Worm (Caenorhabditis elegans): ENCODE measurements around the gene F58A4.6.

The F58A4.6 gene

DNA sequence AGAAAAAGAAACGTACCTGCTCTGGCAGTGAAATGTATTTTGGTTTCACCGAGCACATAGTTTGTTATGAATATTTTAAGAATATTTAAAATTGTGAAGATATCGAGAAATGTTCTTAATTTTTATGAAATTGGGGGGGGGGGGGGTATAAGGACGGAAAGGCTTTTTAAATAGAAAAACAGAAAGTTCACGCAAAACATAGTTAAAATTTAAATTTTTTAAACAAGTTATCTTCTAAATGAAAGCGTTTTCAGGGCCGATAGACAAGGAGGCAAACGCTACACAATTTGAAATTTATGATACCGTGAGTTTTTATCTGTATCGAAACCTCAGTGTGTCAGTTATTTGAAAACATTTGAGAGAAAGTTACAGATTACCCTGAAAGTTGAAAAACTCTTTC, 41.5 kb downstream of the F58A4.6 start, which contains the start of gene C15H7.4:
Gene C15H7.4, minus strand, starts transcription at position 101 of the 400 bp plus-strand sequence.
- TF ChIP-seq efl-3 (GFP tag; optimal IDR thresholded peaks at IDR 0.05) (no peak), pqm-1 (tag; optimal IDR thresholded peaks at IDR 0.05) (no peak), lsy-2 (tag; optimal IDR thresholded peaks at IDR 0.05) (no peak)

- TF ChIP-seq hlh-17 (GFP tag; optimal IDR thresholded peaks at IDR 0.05; ENCODE audit: borderline replicate concordance) = no peak
- peak; percentile 94 for TF ChIP-seq dsc-1 (tag; optimal IDR thresholded peaks at IDR 0.05)
- TF ChIP-seq fkh-8 (tag; optimal IDR thresholded peaks at IDR 0.05) = peak; percentile 30
- no peak for TF ChIP-seq C04F5.9 (tag; optimal IDR thresholded peaks at IDR 0.05)
- no peak for TF ChIP-seq pag-3 (tag; optimal IDR thresholded peaks at IDR 0.05; ENCODE audit: borderline replicate concordance, insufficient read depth)
- peak; percentile 53 for TF ChIP-seq pax-3 (tag; optimal IDR thresholded peaks at IDR 0.05)
Measured at ce11 chrIII:9658569-9658968, 44.3 kb downstream of the F58A4.6 start.

DNA sequence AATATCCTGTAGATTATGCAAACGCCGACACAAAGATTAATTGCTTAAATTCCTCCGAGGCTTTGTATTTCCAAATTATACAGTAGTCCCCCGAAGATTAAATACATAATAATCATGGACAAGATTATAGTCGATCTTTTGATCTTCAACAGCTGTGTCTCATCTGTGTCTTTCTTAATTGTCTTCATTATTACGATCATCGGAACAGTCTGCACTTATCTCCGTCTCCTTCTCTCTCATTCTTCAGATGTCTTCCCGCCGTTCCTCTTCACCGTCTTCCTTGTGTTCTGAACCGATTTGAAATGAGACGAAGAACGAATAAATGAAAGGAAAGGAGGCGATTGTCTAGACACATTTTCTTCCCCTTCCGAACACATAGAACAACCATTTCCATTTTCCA, 46.8 kb downstream of the F58A4.6 start:
- TF ChIP-seq nhr-20 (tag; optimal IDR thresholded peaks at IDR 0.05) (peak; percentile 24), aly-2 (tag; optimal IDR thresholded peaks at IDR 0.05) (no peak), efl-1 (optimal IDR thresholded peaks at IDR 0.05) (no peak), efl-1 (GFP tag; optimal IDR thresholded peaks at IDR 0.05 in 1 of 2) (peak in 1 of 2 experiments; percentile 38), nhr-19 (GFP tag; conservative IDR thresholded peaks at IDR 0.05) (peak; percentile 56), snu-23 (GFP tag; optimal IDR thresholded peaks at IDR 0.05) (no peak), lin-39 (tag; optimal IDR thresholded peaks at IDR 0.05) (no peak), efl-3 (GFP tag; optimal IDR thresholded peaks at IDR 0.05) (no peak), isw-1 (GFP tag; IDR thresholded peaks at IDR 0.05) (no peak), dsc-1 (tag; optimal IDR thresholded peaks at IDR 0.05) (peak; percentile 28), ceh-82 (tag; optimal IDR thresholded peaks at IDR 0.05) (no peak), nhr-85 (tag) (peak; percentile 39), lin-14 (GFP tag; optimal IDR thresholded peaks at IDR 0.05) (peak; percentile 30), nhr-76 (tag; optimal IDR thresholded peaks at IDR 0.05) (no peak), nhr-84 (tag; optimal IDR thresholded peaks at IDR 0.05) (no peak)

DNA sequence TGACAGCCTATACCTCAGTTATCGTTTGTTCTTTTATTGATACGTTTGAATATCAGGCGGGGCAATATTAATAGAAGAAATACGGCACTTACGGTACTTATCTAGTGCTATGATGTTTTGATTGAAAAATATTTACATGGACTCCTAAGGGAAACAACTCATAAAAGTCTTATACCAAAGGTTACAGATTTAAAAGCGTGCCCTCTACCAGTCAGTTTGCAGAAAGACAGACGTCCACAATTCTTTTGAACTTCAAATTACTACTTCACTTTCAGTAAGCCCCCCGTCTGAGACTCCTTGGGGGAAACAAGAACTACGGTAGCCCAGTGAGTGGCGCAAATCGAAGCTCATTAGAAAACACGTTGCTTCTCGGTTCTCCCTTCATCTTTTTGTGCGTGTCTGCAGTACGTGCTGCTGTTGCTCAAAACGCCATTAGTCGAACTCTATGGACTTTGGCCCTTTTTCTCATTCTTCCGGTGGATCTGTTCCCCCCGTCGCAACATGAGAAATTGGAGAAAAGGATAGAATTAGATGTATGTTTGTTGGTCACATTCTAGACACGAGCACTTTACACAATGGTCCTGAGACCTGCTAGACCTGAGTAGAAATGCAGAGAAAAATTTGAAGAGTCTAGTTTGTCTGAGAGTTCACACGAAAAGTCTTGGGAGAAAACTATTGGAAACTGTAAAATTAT, 48.1 kb downstream of the F58A4.6 start:
- TF ChIP-seq ztf-4 (tag; optimal IDR thresholded peaks at IDR 0.05) (no peak), nhr-19 (GFP tag; conservative IDR thresholded peaks at IDR 0.05) (peak; percentile 40), elt-2 (tag; optimal IDR thresholded peaks at IDR 0.05) (no peak), mep-1 (tag; optimal IDR thresholded peaks at IDR 0.05) (peak; percentile 1), nhr-71 (tag; optimal IDR thresholded peaks at IDR 0.05) (peak; percentile 54), nhr-20 (tag; optimal IDR thresholded peaks at IDR 0.05) (peak; percentile 70), lin-14 (GFP tag; optimal IDR thresholded peaks at IDR 0.05) (peak; percentile 68), vab-15 (tag; optimal IDR thresholded peaks at IDR 0.05) (no peak), rnt-1 (tag; optimal IDR thresholded peaks at IDR 0.05) (peak; percentile 62), nhr-85 (tag) (peak; percentile 48)

- TF ChIP-seq nhr-71 (tag; optimal IDR thresholded peaks at IDR 0.05) (peak; percentile 51), lin-14 (GFP tag; optimal IDR thresholded peaks at IDR 0.05) (peak; percentile 4), grh-1 (GFP tag; IDR thresholded peaks at IDR 0.05) (no peak), nhr-20 (tag; optimal IDR thresholded peaks at IDR 0.05) (no peak), fkh-8 (tag; optimal IDR thresholded peaks at IDR 0.05) (peak; percentile 72), ceh-8 (GFP tag; optimal IDR thresholded peaks at IDR 0.05) (peak; percentile 12), aha-1 (tag; optimal IDR thresholded peaks at IDR 0.05) (no peak), egl-13 (tag; optimal IDR thresholded peaks at IDR 0.05) (peak; percentile 15), jun-1 (tag; optimal IDR thresholded peaks at IDR 0.05) (peak; percentile 6)
Measured at ce11 chrIII:9663943-9664342, 49.7 kb downstream of the F58A4.6 start.
